Worm (Caenorhabditis elegans) whole organism, early embryonic: ENCODE measurements around the gene F58A6.1.

Source experiments
- B0310.2 ChIP-seq: sonication (generic microtip); optimal IDR thresholded peaks from 2 replicates; lab custom pipeline; 2016; ENCODE audit warnings: mild to moderate bottlenecking, missing genetic modification characterization, missing compliant biosample characterization
- ama-1 ChIP-seq: fragments of 150-350 bp; optimal IDR thresholded peaks from 2 replicates; lab custom pipeline; 2014
- ceh-13 ChIP-seq: fragments of 200-800 bp; sonication (Bioruptor generic); optimal IDR thresholded peaks from 2 replicates; lab custom pipeline; 2018; ENCODE audit warnings: mild to moderate bottlenecking, missing genetic modification characterization, missing compliant biosample characterization
- hmg-4 ChIP-seq: fragments of 200-800 bp; sonication (Bioruptor generic); optimal IDR thresholded peaks from 2 replicates; lab custom pipeline; 2018; ENCODE audit warnings: mild to moderate bottlenecking, missing genetic modification characterization, missing compliant biosample characterization
- hnd-1 ChIP-seq: sonication (generic microtip); optimal IDR thresholded peaks from 2 replicates; lab custom pipeline; 2016; ENCODE audit warnings: missing genetic modification characterization, missing compliant biosample characterization
- scrt-1 ChIP-seq: fragments of 200-800 bp; sonication (Bioruptor generic); IDR thresholded peaks from 2 replicates; pipeline ENCODE4 v1.3.6; 2022; ENCODE audit warnings: missing genetic modification characterization, missing compliant biosample characterization
- tbx-11 ChIP-seq: fragments of 200-800 bp; sonication (Bioruptor generic); IDR thresholded peaks from 2 replicates; pipeline ENCODE4 v1.3.6; 2022; ENCODE audit warnings: missing genetic modification characterization, missing compliant biosample characterization

ce11 chrII:5171610-5172009, 28.9 kb downstream of the F58A6.1 start, which contains the start of gene C27D6.15:
- TF ChIP-seq B0310.2 (tag; lab: Kevin White, UChicago) = no peak
- TF ChIP-seq scrt-1 (GFP tag; lab: Robert Waterston, UW) = no peak
- no peak for TF ChIP-seq hmg-4 (GFP tag; lab: Kevin White, UChicago)
- no peak for TF ChIP-seq tbx-11 (GFP tag; lab: Robert Waterston, UW)
- TF ChIP-seq ama-1 (lab: Kevin White, UChicago) = no peak
- no peak for TF ChIP-seq ceh-13 (GFP tag; lab: Kevin White, UChicago)
- no peak for TF ChIP-seq hnd-1 (tag; lab: Kevin White, UChicago)
